Worm (Caenorhabditis elegans) whole organism, young adult: ENCODE results near the gene rps-21.

Source experiments
- C06A6.2 ChIP-seq: fragments of 200-800 bp; sonication (Bioruptor generic); conservative IDR thresholded peaks from 2 replicates; pipeline ENCODE4 v1.3.6; 2022; ENCODE audit warnings: missing genetic modification characterization, missing compliant biosample characterization
- C17E4.6 ChIP-seq: fragments of 200-800 bp; sonication (Bioruptor generic); IDR thresholded peaks from 2 replicates; pipeline ENCODE4 v1.3.6; 2022; ENCODE audit warnings: missing genetic modification reagents, missing genetic modification characterization, missing compliant biosample characterization
- F10E7.11 ChIP-seq: sonication (generic microtip); optimal IDR thresholded peaks from 2 replicates; lab custom pipeline; 2017; ENCODE audit warnings: mild to moderate bottlenecking, missing genetic modification characterization, moderate library complexity, missing compliant biosample characterization
- F33H1.4 ChIP-seq: fragments of 200-800 bp; sonication (Bioruptor generic); IDR thresholded peaks from 2 replicates; pipeline ENCODE4 v1.3.6; 2022; ENCODE audit warnings: missing genetic modification reagents, missing genetic modification characterization, missing compliant biosample characterization
- F37B4.10 ChIP-seq: fragments of 200-800 bp; sonication (Bioruptor generic); IDR thresholded peaks from 2 replicates; pipeline ENCODE4 v1.3.6; 2022; ENCODE audit warnings: missing genetic modification characterization, missing compliant biosample characterization
- F52B5.7 ChIP-seq: sonication (generic microtip); optimal IDR thresholded peaks from 2 replicates; lab custom pipeline; 2016; ENCODE audit warnings: mild to moderate bottlenecking, missing genetic modification characterization, missing compliant biosample characterization
- F57A8.1 ChIP-seq: fragments of 200-800 bp; sonication (Bioruptor generic); optimal IDR thresholded peaks from 2 replicates; lab custom pipeline; 2018; ENCODE audit warnings: mild to moderate bottlenecking, missing genetic modification characterization, moderate library complexity, missing compliant biosample characterization
- T07F8.4 ChIP-seq: sonication (generic microtip); optimal IDR thresholded peaks from 2 replicates; lab custom pipeline; 2016; ENCODE audit warnings: mild to moderate bottlenecking, missing genetic modification characterization, moderate library complexity, missing compliant biosample characterization
- Y53F4B.3 ChIP-seq: fragments of 200-800 bp; sonication (Bioruptor generic); IDR thresholded peaks from 2 replicates; pipeline ENCODE4 v1.3.6; 2022; ENCODE audit warnings: missing genetic modification reagents, missing genetic modification characterization, missing compliant biosample characterization
- Y53G8AR.9 ChIP-seq: fragments of 200-800 bp; sonication (Bioruptor generic); conservative IDR thresholded peaks from 2 replicates; pipeline ENCODE4 v1.3.6; 2022; ENCODE audit warnings: missing genetic modification reagents, missing genetic modification characterization, missing compliant biosample characterization
- aptf-3 ChIP-seq: fragments of 200-800 bp; sonication (Bioruptor generic); IDR thresholded peaks from 2 replicates; pipeline ENCODE4 v1.3.6; 2022; ENCODE audit warnings: missing genetic modification characterization, missing compliant biosample characterization
- athp-1 ChIP-seq: sonication (generic microtip); optimal IDR thresholded peaks from 2 replicates; lab custom pipeline; 2017; ENCODE audit warnings: mild to moderate bottlenecking, missing genetic modification characterization, missing compliant biosample characterization
- attf-5 ChIP-seq: fragments of 200-800 bp; sonication (Bioruptor generic); optimal IDR thresholded peaks from 2 replicates; lab custom pipeline; 2018; ENCODE audit warnings: mild to moderate bottlenecking, missing genetic modification characterization, missing compliant biosample characterization
- bed-2 ChIP-seq: fragments of 200-800 bp; sonication (Bioruptor generic); IDR thresholded peaks from 2 replicates; pipeline ENCODE4 v1.3.6; 2022; ENCODE audit warnings: missing genetic modification reagents, missing genetic modification characterization, missing compliant biosample characterization
- ccch-3 ChIP-seq: fragments of 200-800 bp; sonication (Bioruptor generic); optimal IDR thresholded peaks from 2 replicates; lab custom pipeline; 2018; ENCODE audit warnings: mild to moderate bottlenecking, missing genetic modification characterization, missing compliant biosample characterization
- cebp-1 ChIP-seq, 2 experiments: fragments of 200-800 bp in 1 of 2; sonication (Bioruptor generic) in 1 of 2; sonication (generic microtip) in 1 of 2; IDR thresholded peaks in 1 of 2; optimal IDR thresholded peaks in 1 of 2; 2 replicates each; pipeline versions ENCODE4 v1.3.6 to Lab custom; 2017 to 2022; ENCODE audit warnings: missing compliant biosample characterization in 2 of 2, missing genetic modification characterization in 2 of 2, mild to moderate bottlenecking in 1 of 2, missing genetic modification reagents in 1 of 2, moderate library complexity in 1 of 2
- ceh-79 ChIP-seq: sonication (generic microtip); optimal IDR thresholded peaks from 2 replicates; lab custom pipeline; 2017; ENCODE audit warnings: mild to moderate bottlenecking, missing genetic modification characterization, missing compliant biosample characterization
- ceh-91 ChIP-seq: fragments of 200-800 bp; sonication (Bioruptor generic); IDR thresholded peaks from 2 replicates; pipeline ENCODE4 v1.3.6; 2022; ENCODE audit warnings: missing genetic modification reagents, missing genetic modification characterization, missing compliant biosample characterization
- chd-7 ChIP-seq: sonication (generic microtip); optimal IDR thresholded peaks from 2 replicates; lab custom pipeline; 2016; ENCODE audit warnings: mild to moderate bottlenecking, missing genetic modification characterization, moderate library complexity, missing compliant biosample characterization
- dpl-1 ChIP-seq: fragments of 150-350 bp; optimal IDR thresholded peaks from 2 replicates; lab custom pipeline; 2014; ENCODE audit warnings: missing biosample characterization, missing genetic modification reagents, missing genetic modification characterization
- efl-1 ChIP-seq: fragments of 150-350 bp; optimal IDR thresholded peaks from 2 replicates; lab custom pipeline; 2014; ENCODE audit warnings: missing biosample characterization, missing genetic modification reagents, missing genetic modification characterization
- egl-44 ChIP-seq: fragments of 200-800 bp; sonication (Bioruptor generic); IDR thresholded peaks from 2 replicates; pipeline ENCODE4 v1.3.6; 2022; ENCODE audit warnings: missing genetic modification reagents, missing genetic modification characterization, missing compliant biosample characterization
- egrh-3 ChIP-seq: fragments of 200-800 bp; sonication (Bioruptor generic); IDR thresholded peaks from 2 replicates; pipeline ENCODE4 v1.3.6; 2022; ENCODE audit warnings: missing genetic modification reagents, missing genetic modification characterization, missing compliant biosample characterization
- hmg-1.2 ChIP-seq: fragments of 200-800 bp; sonication (Bioruptor generic); IDR thresholded peaks from 2 replicates; pipeline ENCODE4 v1.3.6; 2022; ENCODE audit warnings: missing genetic modification reagents, missing genetic modification characterization, missing compliant biosample characterization
- lag-1 ChIP-seq: fragments of 200-800 bp; sonication (Bioruptor generic); IDR thresholded peaks from 2 replicates; pipeline ENCODE4 v1.3.6; 2022; ENCODE audit warnings: missing genetic modification reagents, missing genetic modification characterization, missing compliant biosample characterization
- lin-26 ChIP-seq: fragments of 200-800 bp; sonication (Bioruptor generic); IDR thresholded peaks from 2 replicates; pipeline ENCODE4 v1.3.6; 2022; ENCODE audit warnings: missing genetic modification reagents, missing genetic modification characterization, missing compliant biosample characterization
- lin-40 ChIP-seq: sonication (generic microtip); optimal IDR thresholded peaks from 2 replicates; lab custom pipeline; 2016; ENCODE audit warnings: missing genetic modification characterization, mild to moderate bottlenecking, missing compliant biosample characterization, missing genotype, missing genetic modification reagents
- lsl-1 ChIP-seq: fragments of 200-800 bp; sonication (Bioruptor generic); optimal IDR thresholded peaks from 2 replicates; lab custom pipeline; 2018; ENCODE audit warnings: mild to moderate bottlenecking, missing genetic modification characterization, moderate library complexity, missing compliant biosample characterization
- lsy-27 ChIP-seq: sonication (generic microtip); optimal IDR thresholded peaks from 2 replicates; lab custom pipeline; 2017; ENCODE audit warnings: missing genetic modification characterization, mild to moderate bottlenecking, missing compliant biosample characterization, antibody characterized with exemption, missing genotype, borderline replicate concordance; ENCODE audit not compliant: insufficient read depth
- madf-10 ChIP-seq: sonication (generic microtip); optimal IDR thresholded peaks from 2 replicates; lab custom pipeline; 2016; ENCODE audit warnings: mild to moderate bottlenecking, missing genetic modification characterization, missing compliant biosample characterization
- madf-6 ChIP-seq: fragments of 200-800 bp; sonication (Bioruptor generic); IDR thresholded peaks from 2 replicates; pipeline ENCODE4 v1.3.6; 2022; ENCODE audit warnings: missing genetic modification reagents, missing genetic modification characterization, missing compliant biosample characterization
- nhr-179 ChIP-seq: sonication (generic microtip); optimal IDR thresholded peaks from 2 replicates; lab custom pipeline; 2016; ENCODE audit warnings: mild to moderate bottlenecking, missing genetic modification characterization, missing compliant biosample characterization
- nhr-27 ChIP-seq: fragments of 200-800 bp; sonication (Bioruptor generic); optimal IDR thresholded peaks from 2 replicates; lab custom pipeline; 2018; ENCODE audit warnings: mild to moderate bottlenecking, missing genetic modification characterization, moderate library complexity, missing compliant biosample characterization
- nhr-80 ChIP-seq: sonication (generic microtip); optimal IDR thresholded peaks from 2 replicates; lab custom pipeline; 2016; ENCODE audit warnings: missing genetic modification characterization, missing compliant biosample characterization
- nhr-90 ChIP-seq: sonication (generic microtip); optimal IDR thresholded peaks from 2 replicates; lab custom pipeline; 2016; ENCODE audit warnings: missing genotype, mild to moderate bottlenecking, missing genetic modification characterization, missing compliant biosample characterization
- pbrm-1 ChIP-seq: fragments of 200-800 bp; sonication (Bioruptor generic); IDR thresholded peaks from 2 replicates; pipeline ENCODE4 v1.3.6; 2022; ENCODE audit warnings: missing genetic modification reagents, missing genetic modification characterization, missing compliant biosample characterization
- sdz-38 ChIP-seq: sonication (generic microtip); optimal IDR thresholded peaks from 2 replicates; lab custom pipeline; 2016; ENCODE audit warnings: missing genotype, missing genetic modification characterization, missing compliant biosample characterization
- snpc-3.4 ChIP-seq: sonication (generic microtip); optimal IDR thresholded peaks from 2 replicates; lab custom pipeline; 2017; ENCODE audit warnings: missing genetic modification characterization, mild to moderate bottlenecking, missing compliant biosample characterization, antibody characterized with exemption, moderate library complexity, missing genotype, missing genetic modification reagents
- tlf-1 ChIP-seq: fragments of 200-800 bp; sonication (Bioruptor generic); optimal IDR thresholded peaks from 2 replicates; lab custom pipeline; 2018; ENCODE audit warnings: mild to moderate bottlenecking, missing genetic modification characterization, missing compliant biosample characterization
- unc-130 ChIP-seq: sonication (generic microtip); optimal IDR thresholded peaks from 2 replicates; lab custom pipeline; 2016; ENCODE audit warnings: missing genetic modification reagents, missing genetic modification characterization, missing compliant biosample characterization
- unc-62 ChIP-seq: fragments of 150-350 bp; optimal IDR thresholded peaks from 2 replicates; lab custom pipeline; 2014; ENCODE audit warnings: missing biosample characterization, missing genetic modification reagents, missing genetic modification characterization
- xnd-1 ChIP-seq: sonication (generic microtip); optimal IDR thresholded peaks from 2 replicates; lab custom pipeline; 2016; ENCODE audit warnings: missing genotype, missing genetic modification reagents, missing genetic modification characterization, missing compliant biosample characterization
- zim-3 ChIP-seq: sonication (generic microtip); optimal IDR thresholded peaks from 2 replicates; lab custom pipeline; 2017; ENCODE audit warnings: mild to moderate bottlenecking, missing genetic modification characterization, moderate library complexity, missing compliant biosample characterization
- ztf-18 ChIP-seq: sonication (generic microtip); optimal IDR thresholded peaks from 2 replicates; lab custom pipeline; 2016; ENCODE audit warnings: missing genotype, mild to moderate bottlenecking, missing genetic modification characterization, missing compliant biosample characterization
- ztf-22 ChIP-seq: fragments of 200-800 bp; sonication (Bioruptor generic); optimal IDR thresholded peaks from 2 replicates; lab custom pipeline; 2018; ENCODE audit warnings: mild to moderate bottlenecking, missing genetic modification characterization, moderate library complexity, missing compliant biosample characterization
- ztf-25 ChIP-seq: fragments of 200-800 bp; sonication (Bioruptor generic); IDR thresholded peaks from 2 replicates; pipeline ENCODE4 v1.3.6; 2022; ENCODE audit warnings: missing genetic modification reagents, missing genetic modification characterization, missing compliant biosample characterization
- ztf-26 ChIP-seq: sonication (generic microtip); optimal IDR thresholded peaks from 2 replicates; lab custom pipeline; 2017; ENCODE audit warnings: missing genetic modification characterization, missing compliant biosample characterization

Gene rps-21

ce11 chrIII:7165276-7165675 is 24.2 kb downstream of the rps-21 start:
- TF ChIP-seq ceh-91, result peak; percentile 34; the same call in 1 of the 2 replicates
- TF ChIP-seq efl-1 (GFP tag; lab: Kevin White, UChicago), result peak; percentile 70
- TF ChIP-seq madf-10 (tag; lab: Kevin White, UChicago), result no peak
- no peak for TF ChIP-seq tlf-1 (GFP tag; lab: Kevin White, UChicago)
- peak; percentile 10; the same call in 1 of the 2 replicates for TF ChIP-seq hmg-1.2
- TF ChIP-seq lsy-27 (tag; lab: Kevin White, UChicago), result no peak
- peak; percentile 44 for TF ChIP-seq snpc-3.4
- TF ChIP-seq nhr-90, result no peak
- peak; percentile 80 for TF ChIP-seq lsl-1 (GFP tag; lab: Kevin White, UChicago)
- peak; percentile 36; the same call in 1 of the 2 replicates for TF ChIP-seq F33H1.4 (GFP tag; lab: Robert Waterston, UW)

ce11 chrIII:7162065-7162762 is 27.2 kb downstream of the rps-21 start, which contains the start of the genes syf-2 and K04G7.1:
Gene syf-2, minus strand, starts transcription at chrIII:7162115.
Gene K04G7.1, plus strand, starts transcription at chrIII:7162712.
- peak; percentile 7 for TF ChIP-seq ztf-22 (GFP tag; lab: Kevin White, UChicago)
- TF ChIP-seq Y53F4B.3, result no peak
- TF ChIP-seq C06A6.2 (GFP tag; lab: Robert Waterston, UW), result peak; percentile 73; the same call in 1 of the 2 replicates
- no peak for TF ChIP-seq bed-2 (GFP tag; lab: Robert Waterston, UW)
- TF ChIP-seq F37B4.10 (GFP tag; lab: Robert Waterston, UW), result no peak
- no peak for TF ChIP-seq T07F8.4
- TF ChIP-seq lin-26 (GFP tag; lab: Robert Waterston, UW), result no peak
- no peak for TF ChIP-seq nhr-27 (tag; lab: Kevin White, UChicago)
- peak; percentile 57 for TF ChIP-seq athp-1 (tag; lab: Kevin White, UChicago)
- no peak for TF ChIP-seq ceh-79 (tag; lab: Kevin White, UChicago)
- TF ChIP-seq aptf-3 (GFP tag; lab: Robert Waterston, UW), result no peak
- no peak for TF ChIP-seq egl-44 (GFP tag; lab: Robert Waterston, UW)
- peak; percentile 62 for TF ChIP-seq unc-130 (GFP tag; lab: Kevin White, UChicago)
- TF ChIP-seq ztf-18 (tag; lab: Kevin White, UChicago), result peak; percentile 97
- TF ChIP-seq zim-3 (tag; lab: Kevin White, UChicago), result no peak
- TF ChIP-seq egrh-3 (GFP tag; lab: Robert Waterston, UW), result no peak
- no peak for TF ChIP-seq F52B5.7 (tag; lab: Kevin White, UChicago)
- no peak for TF ChIP-seq F57A8.1
- peak; percentile 89 for TF ChIP-seq C17E4.6 (GFP tag; lab: Robert Waterston, UW)
- TF ChIP-seq Y53G8AR.9 (GFP tag; lab: Robert Waterston, UW), result peak; percentile 78
- no peak for TF ChIP-seq lag-1 (GFP tag; lab: Robert Waterston, UW)
- peak; percentile 31 for TF ChIP-seq chd-7
- TF ChIP-seq xnd-1, result no peak
- peak; percentile 51 for TF ChIP-seq ztf-26 (tag; lab: Kevin White, UChicago)
- TF ChIP-seq dpl-1, result peak; percentile 77
- peak; percentile 20 for TF ChIP-seq unc-62 (GFP tag; lab: Kevin White, UChicago)
- no peak for TF ChIP-seq ccch-3
- TF ChIP-seq nhr-80 (tag; lab: Kevin White, UChicago), result peak; percentile 68
- TF ChIP-seq ztf-25 (GFP tag; lab: Robert Waterston, UW), result no peak
- peak; percentile 69 for TF ChIP-seq cebp-1 (GFP tag; IDR thresholded peaks at IDR 0.05; lab: Robert Waterston, UW)
- TF ChIP-seq cebp-1 (tag; optimal IDR thresholded peaks at IDR 0.05; lab: Kevin White, UChicago), result peak; percentile 87
- no peak for TF ChIP-seq sdz-38 (tag; lab: Kevin White, UChicago)
- TF ChIP-seq F10E7.11, result no peak
- no peak for TF ChIP-seq nhr-179 (tag; lab: Kevin White, UChicago)
- peak; percentile 79 for TF ChIP-seq lin-40 (tag; lab: Kevin White, UChicago)
- TF ChIP-seq pbrm-1 (GFP tag; lab: Robert Waterston, UW), result peak; percentile 89
- peak; percentile 78 for TF ChIP-seq madf-6 (GFP tag; lab: Robert Waterston, UW)
- peak; percentile 97 for TF ChIP-seq attf-5
